Comparison of ENCODE assay signal across 1 fruit fly cellular context in the genomic region with DNA sequence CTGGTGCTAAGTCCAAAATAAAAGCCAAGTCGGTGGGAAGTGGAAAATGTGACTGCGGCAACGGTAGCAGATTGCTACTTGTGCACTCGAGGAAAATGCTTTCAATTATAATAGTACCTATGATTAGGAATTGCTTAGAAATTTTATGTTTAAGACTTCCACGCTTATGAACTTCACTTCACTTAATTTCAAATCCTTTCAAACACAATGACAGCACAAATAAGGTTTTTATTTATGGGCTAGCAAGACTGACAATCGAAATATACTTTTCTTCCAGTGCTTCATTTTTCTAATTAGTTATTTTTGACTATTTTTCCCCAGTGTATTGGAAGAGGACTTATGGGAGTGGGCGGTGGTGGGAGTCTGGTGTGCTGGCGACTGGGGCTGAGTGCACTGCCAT.
TF ChIP-seq lines count a peak whose summit lies in the region.

No protein-coding gene starts in this region.

TF ChIP-seq in whole organism, embryonic, 481 proteins besides CTCF, POLR2A, EP300 and RAD21 (continued from another document):
- TF ChIP-seq CG16863 (GFP tag; optimal IDR thresholded peaks at IDR 0.05; lab: Kevin White, UChicago) (peak; percentile 38), CG7839 (tag; optimal IDR thresholded peaks at IDR 0.05; lab: Kevin White, UChicago) (peak; percentile 54), ci (GFP tag; IDR thresholded peaks at IDR 0.05; lab: Robert Waterston, UW) (0 out of 3 replicates have a peak, but pooled peaks have one; percentile 36), CG11504 (tag; optimal IDR thresholded peaks at IDR 0.05; lab: Kevin White, UChicago) (peak; percentile 48), TFAM (GFP tag; optimal IDR thresholded peaks at IDR 0.05; lab: Kevin White, UChicago) (no peak), Oli (tag; optimal IDR thresholded peaks at IDR 0.05; lab: Kevin White, UChicago) (peak; percentile 54), dmrt99B (tag; optimal IDR thresholded peaks at IDR 0.05; lab: Kevin White, UChicago) (peak; percentile 62)
